Fruit fly (Drosophila melanogaster): Measurements from ENCODE around the gene Tbc1d15-17.

The Tbc1d15-17 gene

DNA sequence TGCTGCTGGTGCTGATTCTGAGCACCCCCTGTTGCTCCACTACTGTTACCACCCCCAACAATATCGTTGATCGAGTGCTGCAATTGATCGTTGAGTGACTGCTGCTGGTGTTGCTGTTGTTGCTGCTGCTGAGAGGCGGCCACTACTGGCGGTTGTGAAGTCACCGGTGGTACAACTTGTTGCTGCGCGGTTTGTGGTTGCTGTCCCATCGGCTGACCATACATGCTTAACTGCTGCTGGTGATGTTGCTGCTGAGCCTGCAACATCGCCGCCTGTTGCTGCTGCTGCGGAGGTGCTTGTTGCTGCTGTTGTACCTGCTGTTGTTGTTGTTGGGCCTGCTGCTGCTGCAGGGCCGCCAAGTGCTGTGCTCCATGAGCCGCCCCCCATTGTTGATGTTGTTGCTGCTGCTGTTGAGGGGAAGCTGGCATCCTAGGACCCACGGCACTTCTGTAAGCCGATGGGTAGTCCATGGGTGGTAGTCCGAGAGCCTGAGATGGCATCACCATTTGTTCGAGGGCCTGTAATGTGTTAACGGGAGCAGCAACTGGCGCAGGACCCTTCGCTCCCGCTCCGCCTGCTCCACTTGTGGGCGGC lies 33.3 kb downstream of the Tbc1d15-17 start:
- TF ChIP-seq CG3032 (tag; optimal IDR thresholded peaks at IDR 0.05): no peak
- no peak for TF ChIP-seq achi (GFP tag; optimal IDR thresholded peaks at IDR 0.05)
- no peak for TF ChIP-seq Hr38 (GFP tag; optimal IDR thresholded peaks at IDR 0.05)
- no peak for TF ChIP-seq CG11762 (GFP tag; optimal IDR thresholded peaks at IDR 0.05; ENCODE audit: insufficient read depth)
- TF ChIP-seq CG8119 (GFP tag; IDR thresholded peaks at IDR 0.05): no peak
- no peak for TF ChIP-seq esn (GFP tag; optimal IDR thresholded peaks at IDR 0.05)
- TF ChIP-seq Sox14 (GFP tag; optimal IDR thresholded peaks at IDR 0.05): no peak
- TF ChIP-seq svp (GFP tag): no peak
- no peak for TF ChIP-seq CG6276 (GFP tag; optimal IDR thresholded peaks at IDR 0.05)
- TF ChIP-seq CG10631 (GFP tag; optimal IDR thresholded peaks at IDR 0.05): no peak
- TF ChIP-seq CG9139 (GFP tag; optimal IDR thresholded peaks at IDR 0.05): no peak

DNA sequence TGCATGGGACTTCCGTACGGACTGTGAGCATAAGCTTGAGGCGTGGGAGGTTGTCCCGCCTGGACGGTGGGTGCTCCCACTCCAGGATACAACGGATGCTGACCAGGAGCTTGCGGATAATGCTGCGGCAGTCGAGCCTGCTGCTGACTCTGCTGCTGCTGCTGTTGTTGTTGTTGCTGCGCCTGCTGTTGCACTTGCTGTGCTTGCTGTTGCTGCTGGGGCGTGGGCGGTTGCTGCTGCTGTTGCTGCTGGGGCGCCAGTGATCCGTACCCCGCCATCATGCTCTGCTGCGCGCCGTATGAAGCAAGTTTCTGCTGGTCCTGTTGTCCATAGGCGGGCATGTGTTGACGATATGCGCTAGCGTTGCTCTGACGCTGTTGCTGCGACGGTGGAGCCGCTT lies 34.4 kb downstream of the Tbc1d15-17 start:
- TF ChIP-seq CG6276 (GFP tag; optimal IDR thresholded peaks at IDR 0.05): no peak
- TF ChIP-seq Hr38 (GFP tag; optimal IDR thresholded peaks at IDR 0.05): no peak
- TF ChIP-seq CG16779 (tag; optimal IDR thresholded peaks at IDR 0.05): no peak
- TF ChIP-seq CG8319 (GFP tag; optimal IDR thresholded peaks at IDR 0.05): no peak
- no peak for TF ChIP-seq CG6854 (GFP tag; optimal IDR thresholded peaks at IDR 0.05)
- TF ChIP-seq lz (GFP tag; optimal IDR thresholded peaks at IDR 0.05): no peak
- no peak for TF ChIP-seq svp (GFP tag)
- TF ChIP-seq CG11762 (GFP tag; optimal IDR thresholded peaks at IDR 0.05; ENCODE audit: insufficient read depth): no peak
- TF ChIP-seq Sox15 (GFP tag; optimal IDR thresholded peaks at IDR 0.05): no peak
- no peak for TF ChIP-seq Hr39 (GFP tag; optimal IDR thresholded peaks at IDR 0.05)
- no peak for TF ChIP-seq vri (GFP tag; optimal IDR thresholded peaks at IDR 0.05)
- no peak for TF ChIP-seq CG8119 (GFP tag; IDR thresholded peaks at IDR 0.05)
- TF ChIP-seq Hr4 (GFP tag; optimal IDR thresholded peaks at IDR 0.05): no peak

- no peak for TF ChIP-seq achi (GFP tag; optimal IDR thresholded peaks at IDR 0.05)
- TF ChIP-seq CG4318 (GFP tag; optimal IDR thresholded peaks at IDR 0.05): no peak
- no peak for TF ChIP-seq salr (GFP tag; optimal IDR thresholded peaks at IDR 0.05)
- TF ChIP-seq CG11762 (GFP tag; optimal IDR thresholded peaks at IDR 0.05; ENCODE audit: insufficient read depth): no peak
- TF ChIP-seq CG10631 (GFP tag; optimal IDR thresholded peaks at IDR 0.05): no peak
- no peak for TF ChIP-seq pdm3 (GFP tag; optimal IDR thresholded peaks at IDR 0.05)
- TF ChIP-seq CG8319 (GFP tag; optimal IDR thresholded peaks at IDR 0.05): no peak
- TF ChIP-seq CG7368 (GFP tag; optimal IDR thresholded peaks at IDR 0.05): no peak
- TF ChIP-seq net (GFP tag; optimal IDR thresholded peaks at IDR 0.05): no peak
- no peak for TF ChIP-seq Met (GFP tag; optimal IDR thresholded peaks at IDR 0.05)
- no peak for TF ChIP-seq CG11294 (GFP tag; IDR thresholded peaks at IDR 0.05)
- no peak for TF ChIP-seq Sox102F (GFP tag; optimal IDR thresholded peaks at IDR 0.05)
- TF ChIP-seq fkh (GFP tag; optimal IDR thresholded peaks at IDR 0.05): no peak
- no peak for TF ChIP-seq Sox14 (GFP tag; optimal IDR thresholded peaks at IDR 0.05)
- TF ChIP-seq CG3919 (GFP tag; optimal IDR thresholded peaks at IDR 0.05): no peak
These were observed 36.1 kb downstream of the Tbc1d15-17 start for dm6 chr2L:243123-243522.

- TF ChIP-seq CG10669 (GFP tag; optimal IDR thresholded peaks at IDR 0.05): no peak
- no peak for TF ChIP-seq Ets96B (tag; optimal IDR thresholded peaks at IDR 0.05)
- TF ChIP-seq CG8119 (GFP tag; IDR thresholded peaks at IDR 0.05): peak; percentile 93
- peak; percentile 64 for TF ChIP-seq Gug (GFP tag; IDR thresholded peaks at IDR 0.05)
- no peak for TF ChIP-seq CG6808 (GFP tag; optimal IDR thresholded peaks at IDR 0.05)
- TF ChIP-seq spab (GFP tag; optimal IDR thresholded peaks at IDR 0.05): no peak
- TF ChIP-seq CG32006 (GFP tag; optimal IDR thresholded peaks at IDR 0.05): peak; percentile 88
- TF ChIP-seq eg (GFP tag; IDR thresholded peaks at IDR 0.05): peak; percentile 90
- TF ChIP-seq CG6163 (GFP tag; IDR thresholded peaks at IDR 0.05): peak; percentile 78
- no peak for TF ChIP-seq ss (GFP tag; optimal IDR thresholded peaks at IDR 0.05)
- TF ChIP-seq CG3032 (tag; optimal IDR thresholded peaks at IDR 0.05): no peak
- TF ChIP-seq Hr4 (GFP tag; optimal IDR thresholded peaks at IDR 0.05): peak; percentile 27
- TF ChIP-seq CG4318 (GFP tag; optimal IDR thresholded peaks at IDR 0.05): peak; percentile 76
- no peak for TF ChIP-seq dsx (GFP tag; optimal IDR thresholded peaks at IDR 0.05; ENCODE audit: poor library complexity, severe bottlenecking)
- peak; percentile 28 for TF ChIP-seq CG10631 (GFP tag; optimal IDR thresholded peaks at IDR 0.05)
- peak; percentile 63 for TF ChIP-seq dac (GFP tag; optimal IDR thresholded peaks at IDR 0.05)
- TF ChIP-seq CG11294 (GFP tag; IDR thresholded peaks at IDR 0.05): peak; percentile 37; the same call in 1 of the 2 replicates
- TF ChIP-seq CG6276 (GFP tag; optimal IDR thresholded peaks at IDR 0.05): peak; percentile 79
- peak; percentile 92 for TF ChIP-seq CG15336 (GFP tag; IDR thresholded peaks at IDR 0.05)
- TF ChIP-seq CG16779 (tag; optimal IDR thresholded peaks at IDR 0.05): peak; percentile 11
- peak; percentile 80 for TF ChIP-seq Lpt (GFP tag; optimal IDR thresholded peaks at IDR 0.05)
- TF ChIP-seq net (GFP tag; optimal IDR thresholded peaks at IDR 0.05): peak; percentile 50
These were observed 36.8 kb downstream of the Tbc1d15-17 start for dm6 chr2L:243819-244218.
